Fruit fly (Drosophila melanogaster) whole organism, embryonic: Measurements from ENCODE around the gene CG33934.
A peak's percentile ranks its signal among the peaks of the same experiment; 100 is the strongest.

ENCODE experiments used
- Ada2b ChIP-seq: fragments of 200-800 bp; sonication (Bioruptor generic); IDR thresholded peaks from 2 replicates; pipeline ENCODE4 v1.3.6; 2022; ENCODE audit warnings: missing biosample characterization, missing genetic modification characterization
- B-H1 ChIP-seq: fragments of 200-800 bp; sonication (Bioruptor generic); IDR thresholded peaks from 3 replicates; pipeline ENCODE4 v1.3.6; 2022; ENCODE audit warnings: missing biosample characterization, missing genetic modification characterization
- CG10543 ChIP-seq: fragments of 200-800 bp; sonication (Bioruptor generic); optimal IDR thresholded peaks from 3 replicates; lab custom pipeline; 2017; ENCODE audit warnings: missing biosample characterization, mild to moderate bottlenecking, missing genetic modification characterization, moderate library complexity
- CG10654 ChIP-seq: fragments of 200-800 bp; sonication (Bioruptor generic); optimal IDR thresholded peaks from 2 replicates; lab custom pipeline; 2016; ENCODE audit warnings: missing biosample characterization, missing genetic modification characterization
- CG10959 ChIP-seq: fragments of 200-800 bp; sonication (Bioruptor generic); IDR thresholded peaks from 2 replicates; pipeline ENCODE4 v1.3.6; 2022; ENCODE audit warnings: missing biosample characterization, missing genetic modification characterization
- CG12391 ChIP-seq: fragments of 200-800 bp; sonication (Bioruptor generic); optimal IDR thresholded peaks from 3 replicates; lab custom pipeline; 2018; ENCODE audit warnings: missing biosample characterization, mild to moderate bottlenecking, missing genetic modification characterization, moderate library complexity
- CG12769 ChIP-seq: fragments of 200-800 bp; sonication (Bioruptor generic); optimal IDR thresholded peaks from 2 replicates; lab custom pipeline; 2019; ENCODE audit warnings: missing biosample characterization, mild to moderate bottlenecking, missing genetic modification characterization, moderate library complexity
- CG18599 ChIP-seq: fragments of 200-800 bp; sonication (Bioruptor generic); optimal IDR thresholded peaks from 3 replicates; lab custom pipeline; 2017; ENCODE audit warnings: missing biosample characterization, missing genetic modification characterization, mild to moderate bottlenecking, moderate library complexity, missing genetic modification reagents
- CG31388 ChIP-seq: fragments of 200-800 bp; sonication (Bioruptor generic); optimal IDR thresholded peaks from 2 replicates; lab custom pipeline; 2016; ENCODE audit warnings: missing biosample characterization, missing genetic modification characterization
- CG3995 ChIP-seq: fragments of 200-800 bp; sonication (Bioruptor generic); optimal IDR thresholded peaks from 3 replicates; lab custom pipeline; 2016; ENCODE audit warnings: missing biosample characterization, missing genetic modification characterization
- CG4404 ChIP-seq: fragments of 200-800 bp; sonication (Bioruptor generic); IDR thresholded peaks from 2 replicates; pipeline ENCODE4 v1.3.6; 2022; ENCODE audit warnings: missing biosample characterization, missing genetic modification characterization
- CG5953 ChIP-seq: fragments of 200-800 bp; sonication (Bioruptor generic); IDR thresholded peaks from 2 replicates; pipeline ENCODE4 v1.3.6; 2022; ENCODE audit warnings: missing biosample characterization, missing genetic modification characterization
- CG6683 ChIP-seq: fragments of 200-800 bp; sonication (Bioruptor generic); optimal IDR thresholded peaks from 2 replicates; lab custom pipeline; 2017; ENCODE audit warnings: missing biosample characterization, mild to moderate bottlenecking, missing genetic modification characterization, missing genetic modification reagents
- CG7987 ChIP-seq: fragments of 200-800 bp; sonication (Bioruptor generic); optimal IDR thresholded peaks from 2 replicates; lab custom pipeline; 2018; ENCODE audit warnings: missing biosample characterization, mild to moderate bottlenecking, missing genetic modification characterization, moderate library complexity
- CG8359 ChIP-seq: fragments of 200-800 bp; sonication (Bioruptor generic); optimal IDR thresholded peaks from 2 replicates; lab custom pipeline; 2017; ENCODE audit warnings: missing biosample characterization, mild to moderate bottlenecking, missing genetic modification characterization, borderline replicate concordance
- CG9817 ChIP-seq: fragments of 200-800 bp; sonication (Bioruptor generic); optimal IDR thresholded peaks from 2 replicates; lab custom pipeline; 2018; ENCODE audit warnings: missing biosample characterization, mild to moderate bottlenecking, missing genetic modification characterization, moderate library complexity
- D19B ChIP-seq: fragments of 200-800 bp; sonication (Bioruptor generic); optimal IDR thresholded peaks from 2 replicates; lab custom pipeline; 2017; ENCODE audit warnings: missing biosample characterization, mild to moderate bottlenecking, missing genetic modification characterization
- Doc3 ChIP-seq: fragments of 200-800 bp; sonication (Bioruptor generic); IDR thresholded peaks from 3 replicates; pipeline ENCODE4 v1.3.6; 2022; ENCODE audit warnings: missing biosample characterization, missing genetic modification characterization; ENCODE audit not compliant: partially characterized antibody
- Eip74EF ChIP-seq, 2 experiments: fragments of 200-800 bp in 1 of 2; fragments of >200 bp in 1 of 2; sonication (Bioruptor generic) in 1 of 2; optimal IDR thresholded peaks; 2 replicates each; lab custom pipeline; 2017 to 2019; ENCODE audit warnings: missing biosample characterization in 2 of 2, missing genetic modification characterization in 2 of 2, mild to moderate bottlenecking in 1 of 2, moderate library complexity in 1 of 2
- Mad ChIP-seq: fragments of 200-800 bp; sonication (Bioruptor generic); optimal IDR thresholded peaks from 2 replicates; lab custom pipeline; 2016; ENCODE audit warnings: missing biosample characterization, missing genetic modification characterization
- Nf-YB ChIP-seq: fragments of 200-800 bp; sonication (Bioruptor generic); optimal IDR thresholded peaks from 3 replicates; lab custom pipeline; 2019; ENCODE audit warnings: missing biosample characterization, mild to moderate bottlenecking, missing genetic modification characterization, moderate library complexity
- Opbp ChIP-seq: fragments of 200-800 bp; sonication (Bioruptor generic); IDR thresholded peaks from 3 replicates; pipeline ENCODE4 v1.3.6; 2022; ENCODE audit warnings: missing biosample characterization, missing genetic modification characterization; ENCODE audit not compliant: partially characterized antibody
- Ravus ChIP-seq: fragments of 200-800 bp; sonication (Bioruptor generic); IDR thresholded peaks from 2 replicates; pipeline ENCODE4 v1.3.6; 2022; ENCODE audit warnings: missing biosample characterization, missing genetic modification characterization
- Xbp1 ChIP-seq: fragments of 200-800 bp; sonication (Bioruptor generic); optimal IDR thresholded peaks from 3 replicates; lab custom pipeline; 2016; ENCODE audit warnings: missing biosample characterization, mild to moderate bottlenecking, missing genetic modification characterization
- abd-A ChIP-seq: fragments of 200-800 bp; sonication (Bioruptor generic); optimal IDR thresholded peaks from 3 replicates; lab custom pipeline; 2019; ENCODE audit warnings: missing biosample characterization, mild to moderate bottlenecking, missing genetic modification characterization, moderate library complexity
- bbx ChIP-seq: fragments of 200-800 bp; sonication (Bioruptor generic); IDR thresholded peaks from 2 replicates; pipeline ENCODE4 v1.3.6; 2022; ENCODE audit warnings: missing biosample characterization, missing genetic modification characterization; ENCODE audit not compliant: partially characterized antibody
- chn ChIP-seq: fragments of 200-800 bp; sonication (Bioruptor generic); optimal IDR thresholded peaks from 2 replicates; lab custom pipeline; 2016; ENCODE audit warnings: missing biosample characterization, missing genetic modification characterization
- crol ChIP-seq: fragments of 200-800 bp; sonication (Bioruptor generic); IDR thresholded peaks from 2 replicates; pipeline ENCODE4 v1.3.6; 2022; ENCODE audit warnings: missing biosample characterization, missing genetic modification characterization
- dati ChIP-seq: fragments of 200-800 bp; sonication (Bioruptor generic); IDR thresholded peaks from 2 replicates; pipeline ENCODE4 v1.3.6; 2022; ENCODE audit warnings: missing biosample characterization, missing genetic modification characterization
- disco-r ChIP-seq: fragments of 200-800 bp; sonication (Bioruptor generic); optimal IDR thresholded peaks from 2 replicates; lab custom pipeline; 2016; ENCODE audit warnings: missing biosample characterization, missing genetic modification characterization
- dmrt11E ChIP-seq: fragments of 200-800 bp; sonication (Bioruptor generic); optimal IDR thresholded peaks from 3 replicates; lab custom pipeline; 2018; ENCODE audit warnings: missing biosample characterization, mild to moderate bottlenecking, missing genetic modification characterization, moderate library complexity
- en ChIP-seq: fragments of 200-800 bp; sonication (Bioruptor generic); optimal IDR thresholded peaks from 2 replicates; lab custom pipeline; 2016; ENCODE audit warnings: missing biosample characterization, missing genetic modification characterization
- gcm2 ChIP-seq: fragments of 200-800 bp; sonication (Bioruptor generic); optimal IDR thresholded peaks from 2 replicates; lab custom pipeline; 2016; ENCODE audit warnings: missing biosample characterization, missing genetic modification characterization
- hbn ChIP-seq: fragments of 200-800 bp; sonication (Bioruptor generic); IDR thresholded peaks from 2 replicates; pipeline ENCODE4 v1.3.6; 2022; ENCODE audit warnings: missing biosample characterization, missing genetic modification characterization; ENCODE audit not compliant: partially characterized antibody
- jing ChIP-seq: fragments of 200-800 bp; sonication (Bioruptor generic); optimal IDR thresholded peaks from 2 replicates; lab custom pipeline; 2018; ENCODE audit warnings: missing biosample characterization, mild to moderate bottlenecking, missing genetic modification characterization
- kay ChIP-seq: fragments of 200-800 bp; sonication (Bioruptor generic); optimal IDR thresholded peaks from 2 replicates; lab custom pipeline; 2016; ENCODE audit warnings: missing biosample characterization, missing genetic modification characterization
- lov ChIP-seq, 2 experiments: fragments of 200-800 bp in 1 of 2; fragments of >200 bp in 1 of 2; sonication (Bioruptor generic) in 1 of 2; IDR thresholded peaks in 1 of 2; optimal IDR thresholded peaks in 1 of 2; 2 replicates in 1 of 2; 3 replicates in 1 of 2; pipeline versions ENCODE4 v1.3.6 to Lab custom; 2017 to 2022; ENCODE audit warnings: missing biosample characterization in 1 of 2, missing genetic modification characterization in 1 of 2
- nmo ChIP-seq: fragments of 200-800 bp; sonication (Bioruptor generic); optimal IDR thresholded peaks from 2 replicates; lab custom pipeline; 2018; ENCODE audit warnings: missing biosample characterization, mild to moderate bottlenecking, missing genetic modification characterization, moderate library complexity
- pb ChIP-seq: fragments of 200-800 bp; sonication (Bioruptor generic); optimal IDR thresholded peaks from 3 replicates; lab custom pipeline; 2016; ENCODE audit warnings: missing biosample characterization, missing genetic modification characterization
- peb ChIP-seq: fragments of 200-800 bp; sonication (Bioruptor generic); IDR thresholded peaks from 2 replicates; pipeline ENCODE4 v1.3.6; 2022; ENCODE audit warnings: missing biosample characterization, missing genetic modification characterization
- prd ChIP-seq, 3 experiments: fragments of >200 bp in 2 of 3; fragments of 200-800 bp in 1 of 3; sonication (Bioruptor generic) in 1 of 3; optimal IDR thresholded peaks in 2 of 3; IDR thresholded peaks in 1 of 3; 2 replicates in 2 of 3; 3 replicates in 1 of 3; pipeline versions ENCODE4 v1.3.6 to Lab custom; 2017 to 2022; ENCODE audit warnings: missing biosample characterization in 1 of 3, missing genetic modification characterization in 1 of 3
- ranshi ChIP-seq: fragments of 200-800 bp; sonication (Bioruptor generic); IDR thresholded peaks from 2 replicates; pipeline ENCODE4 v1.3.6; 2022; ENCODE audit warnings: missing biosample characterization, missing genetic modification characterization
- salm ChIP-seq: fragments of 200-800 bp; sonication (Bioruptor generic); optimal IDR thresholded peaks from 2 replicates; lab custom pipeline; 2018; ENCODE audit warnings: missing biosample characterization, mild to moderate bottlenecking, missing genetic modification characterization
- stc ChIP-seq: fragments of 200-800 bp; sonication (Bioruptor generic); IDR thresholded peaks from 2 replicates; pipeline ENCODE4 v1.3.6; 2022; ENCODE audit warnings: missing biosample characterization, missing genetic modification characterization
- trh ChIP-seq: fragments of 200-800 bp; sonication (Bioruptor generic); optimal IDR thresholded peaks from 2 replicates; lab custom pipeline; 2016; ENCODE audit warnings: missing biosample characterization, missing genetic modification characterization
- vvl ChIP-seq: fragments of 200-800 bp; sonication (Bioruptor generic); IDR thresholded peaks from 2 replicates; pipeline ENCODE4 v1.3.6; 2022; ENCODE audit warnings: missing biosample characterization, missing genetic modification characterization
- zfh1 ChIP-seq: fragments of 200-800 bp; sonication (Bioruptor generic); IDR thresholded peaks from 3 replicates; pipeline ENCODE4 v1.3.6; 2022; ENCODE audit warnings: missing biosample characterization, missing genetic modification characterization

Gene CG33934

DNA sequence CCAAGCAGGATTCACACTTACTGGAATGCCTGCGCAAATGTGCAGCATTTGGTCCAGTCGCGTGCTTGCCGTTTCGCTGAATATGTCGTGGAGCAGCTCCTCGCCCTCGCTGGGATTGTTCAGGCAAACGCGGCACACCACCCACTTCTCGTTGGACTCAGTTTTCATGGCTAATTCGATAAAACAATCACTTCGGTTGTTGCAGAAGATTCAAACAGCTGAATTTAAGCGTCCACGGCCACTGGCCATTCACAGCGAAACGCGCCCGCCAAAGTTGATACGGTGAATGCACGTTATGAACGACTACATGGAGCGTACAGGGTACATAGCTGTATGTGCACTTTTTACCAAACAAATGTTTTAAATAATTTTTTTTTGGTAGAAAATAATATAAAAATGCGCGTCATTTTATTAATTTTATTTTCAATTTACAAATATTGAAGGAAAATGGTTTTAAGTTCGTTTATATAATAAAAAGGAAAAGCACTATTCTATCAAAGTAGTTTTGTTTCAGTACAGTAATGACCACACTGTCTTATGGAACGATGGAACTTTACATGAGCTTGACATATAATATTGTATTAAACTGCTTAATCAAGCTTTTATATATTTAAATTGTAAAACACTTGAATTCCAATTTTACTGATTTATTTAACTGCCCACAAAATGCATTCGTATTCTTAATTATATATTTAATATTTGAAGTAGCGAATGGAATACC is 11.4 kb upstream of the CG33934 start, which contains the start of gene trem (continued):
- TF ChIP-seq salm, result no peak
- TF ChIP-seq CG10543 (GFP tag; lab: Kevin White, UChicago), result peak; percentile 78
- no peak; the same call in 1 of the 2 replicates for TF ChIP-seq CG5953 (GFP tag; lab: Robert Waterston, UW)
- peak; percentile 88 for TF ChIP-seq nmo (GFP tag; lab: Kevin White, UChicago)
- TF ChIP-seq disco-r (GFP tag; lab: Kevin White, UChicago), result no peak
- peak; percentile 24; the same call in 1 of the 2 replicates for TF ChIP-seq vvl
- peak; percentile 1 for TF ChIP-seq CG8359 (GFP tag; lab: Kevin White, UChicago)
- no peak for TF ChIP-seq Eip74EF (GFP tag; optimal IDR thresholded peaks at IDR 0.05; lab: Kevin White, UChicago)
- TF ChIP-seq chn (GFP tag; lab: Kevin White, UChicago), result peak; percentile 54
- TF ChIP-seq CG9817 (tag; lab: Kevin White, UChicago), result peak; percentile 84
- no peak; the same call in 2 of the 3 replicates for TF ChIP-seq B-H1
- TF ChIP-seq Nf-YB (GFP tag; lab: Kevin White, UChicago), result peak; percentile 45
- no peak for TF ChIP-seq prd (optimal IDR thresholded peaks at IDR 0.05; lab: Kevin White, UChicago)
- peak; percentile 81 for TF ChIP-seq prd (GFP tag; IDR thresholded peaks at IDR 0.05; lab: Robert Waterston, UW)
- no peak for TF ChIP-seq CG31388 (GFP tag; lab: Kevin White, UChicago)
- peak; percentile 26 for TF ChIP-seq trh (GFP tag; lab: Kevin White, UChicago)
- no peak for TF ChIP-seq Doc3
- TF ChIP-seq dati (GFP tag; lab: Robert Waterston, UW), result no peak
- TF ChIP-seq stc (GFP tag; lab: Robert Waterston, UW), result no peak; the same call in 1 of the 2 replicates
- peak; percentile 3 for TF ChIP-seq Mad (GFP tag; lab: Kevin White, UChicago)
- TF ChIP-seq en (GFP tag; lab: Kevin White, UChicago), result no peak
- TF ChIP-seq CG3995 (GFP tag; lab: Kevin White, UChicago), result peak; percentile 31
- TF ChIP-seq CG12769 (tag; lab: Kevin White, UChicago), result no peak
- peak; percentile 85 for TF ChIP-seq CG4404 (GFP tag; lab: Robert Waterston, UW)
- peak; percentile 81 for TF ChIP-seq dmrt11E (tag; lab: Kevin White, UChicago)
- peak; percentile 39 for TF ChIP-seq Ada2b
- no peak for TF ChIP-seq abd-A (tag; lab: Kevin White, UChicago)
- peak; percentile 13 for TF ChIP-seq CG6683
- TF ChIP-seq pb (GFP tag; lab: Kevin White, UChicago), result no peak
- peak; percentile 29; the same call in 1 of the 3 replicates for TF ChIP-seq zfh1 (GFP tag; lab: Robert Waterston, UW)
- no peak for TF ChIP-seq gcm2 (GFP tag; lab: Kevin White, UChicago)
- TF ChIP-seq CG7987, result no peak
- TF ChIP-seq CG10959 (GFP tag; lab: Robert Waterston, UW), result 0 out of 2 replicates have a peak, but pooled peaks have one; percentile 12
- TF ChIP-seq crol (GFP tag; lab: Robert Waterston, UW), result no peak
- no peak for TF ChIP-seq hbn (GFP tag; lab: Robert Waterston, UW)
- no peak for TF ChIP-seq Ravus (GFP tag; lab: Robert Waterston, UW)
- no peak for TF ChIP-seq CG18599
- no peak for TF ChIP-seq kay (GFP tag; lab: Kevin White, UChicago)
- TF ChIP-seq peb, result 0 out of 2 replicates have a peak, but pooled peaks have one; percentile 13
- TF ChIP-seq ranshi, result peak; percentile 41; the same call in 1 of the 2 replicates
- TF ChIP-seq CG12391, result peak; percentile 83
- peak; percentile 7 for TF ChIP-seq jing (GFP tag; lab: Kevin White, UChicago)
- TF ChIP-seq Opbp (GFP tag; lab: Robert Waterston, UW), result no peak
- TF ChIP-seq D19B (GFP tag; lab: Kevin White, UChicago), result peak; percentile 87
- TF ChIP-seq bbx, result no peak
- TF ChIP-seq Xbp1 (GFP tag; lab: Kevin White, UChicago), result peak; percentile 81
- no peak for TF ChIP-seq lov (optimal IDR thresholded peaks at IDR 0.05; lab: Kevin White, UChicago)
- TF ChIP-seq lov (GFP tag; IDR thresholded peaks at IDR 0.05; lab: Robert Waterston, UW), result no peak
- TF ChIP-seq CG10654 (GFP tag; lab: Kevin White, UChicago), result peak; percentile 63
